Fruit fly (Drosophila melanogaster) whole organism, prepupa: ENCODE data around the gene scu.

ENCODE experiments used
- Blimp-1 ChIP-seq: fragments of 200-800 bp; sonication (Bioruptor generic); optimal IDR thresholded peaks from 3 replicates; lab custom pipeline; 2017; ENCODE audit warnings: missing biosample characterization, missing genetic modification characterization, mild to moderate bottlenecking, moderate library complexity, missing genetic modification reagents
- CG11294 ChIP-seq: fragments of 200-800 bp; sonication (Bioruptor generic); IDR thresholded peaks from 2 replicates; pipeline ENCODE4 v1.3.6; 2022; ENCODE audit warnings: missing biosample characterization, missing genetic modification characterization
- CG11902 ChIP-seq: fragments of 200-800 bp; sonication (Bioruptor generic); optimal IDR thresholded peaks from 3 replicates; lab custom pipeline; 2016; ENCODE audit warnings: missing biosample characterization, missing genetic modification characterization
- CG15336 ChIP-seq: fragments of 200-800 bp; sonication (Bioruptor generic); IDR thresholded peaks from 2 replicates; pipeline ENCODE4 v1.3.6; 2022; ENCODE audit warnings: missing biosample characterization, missing genetic modification characterization
- CG1621 ChIP-seq: fragments of 200-800 bp; sonication (Bioruptor generic); optimal IDR thresholded peaks from 3 replicates; lab custom pipeline; 2018; ENCODE audit warnings: missing biosample characterization, mild to moderate bottlenecking, missing genetic modification characterization
- CG3032 ChIP-seq: fragments of 200-800 bp; optimal IDR thresholded peaks from 2 replicates; lab custom pipeline; 2019; ENCODE audit warnings: missing biosample characterization, mild to moderate bottlenecking, missing genetic modification characterization, moderate library complexity
- CG31627 ChIP-seq: fragments of 200-800 bp; sonication (Bioruptor generic); optimal IDR thresholded peaks from 3 replicates; lab custom pipeline; 2016; ENCODE audit warnings: missing biosample characterization, missing genetic modification characterization
- CG32006 ChIP-seq: fragments of 200-800 bp; sonication (Bioruptor generic); optimal IDR thresholded peaks from 3 replicates; lab custom pipeline; 2017; ENCODE audit warnings: missing biosample characterization, mild to moderate bottlenecking, missing genetic modification characterization
- CG34406 ChIP-seq: fragments of 200-800 bp; sonication (Bioruptor generic); optimal IDR thresholded peaks from 3 replicates; lab custom pipeline; 2016; ENCODE audit warnings: missing biosample characterization, missing genetic modification characterization
- CG3919 ChIP-seq: fragments of 200-800 bp; sonication (Bioruptor generic); optimal IDR thresholded peaks from 3 replicates; lab custom pipeline; 2016; ENCODE audit warnings: missing biosample characterization, missing genetic modification characterization
- CG4318 ChIP-seq: fragments of 200-800 bp; sonication (Bioruptor generic); optimal IDR thresholded peaks from 3 replicates; lab custom pipeline; 2017; ENCODE audit warnings: missing biosample characterization, mild to moderate bottlenecking, missing genetic modification characterization
- CG6163 ChIP-seq: fragments of 200-800 bp; sonication (Bioruptor generic); IDR thresholded peaks from 3 replicates; pipeline ENCODE4 v1.3.6; 2022; ENCODE audit warnings: missing biosample characterization, missing genetic modification characterization
- CG6276 ChIP-seq: fragments of 200-800 bp; sonication (Bioruptor generic); optimal IDR thresholded peaks from 2 replicates; lab custom pipeline; 2017; ENCODE audit warnings: missing biosample characterization, mild to moderate bottlenecking, missing genetic modification characterization
- CG6792 ChIP-seq: fragments of 200-800 bp; sonication (Bioruptor generic); optimal IDR thresholded peaks from 3 replicates; lab custom pipeline; 2016; ENCODE audit warnings: missing biosample characterization, missing genetic modification characterization
- CG6854 ChIP-seq: fragments of 200-800 bp; sonication (Bioruptor generic); optimal IDR thresholded peaks from 2 replicates; lab custom pipeline; 2017; ENCODE audit warnings: missing biosample characterization, mild to moderate bottlenecking, missing genetic modification characterization
- CG8119 ChIP-seq: fragments of 200-800 bp; sonication (Bioruptor generic); IDR thresholded peaks from 3 replicates; pipeline ENCODE4 v1.3.6; 2022; ENCODE audit warnings: missing biosample characterization, missing genetic modification characterization
- CG8319 ChIP-seq: fragments of 200-800 bp; sonication (Bioruptor generic); optimal IDR thresholded peaks from 3 replicates; lab custom pipeline; 2016; ENCODE audit warnings: missing biosample characterization, missing genetic modification characterization
- CG8632 ChIP-seq: fragments of 200-800 bp; sonication (Bioruptor generic); optimal IDR thresholded peaks from 3 replicates; lab custom pipeline; 2016; ENCODE audit warnings: missing biosample characterization, missing genetic modification characterization
- Eip75B ChIP-seq: fragments of 200-800 bp; sonication (Bioruptor generic); optimal IDR thresholded peaks from 3 replicates; lab custom pipeline; 2016; ENCODE audit warnings: missing biosample characterization, missing genetic modification characterization
- Eip78C ChIP-seq: fragments of 200-800 bp; sonication (Bioruptor generic); peaks from one replicate; lab custom pipeline; 2016; ENCODE audit warnings: missing biosample characterization, missing genetic modification characterization
- Eip93F ChIP-seq: fragments of 200-800 bp; sonication (Bioruptor generic); optimal IDR thresholded peaks from 2 replicates; lab custom pipeline; 2016; ENCODE audit warnings: missing biosample characterization, mild to moderate bottlenecking, missing genetic modification characterization
- Ets21C ChIP-seq: fragments of 200-800 bp; sonication (Bioruptor generic); optimal IDR thresholded peaks from 3 replicates; lab custom pipeline; 2016; ENCODE audit warnings: missing biosample characterization, missing genetic modification characterization
- Hr39 ChIP-seq: fragments of 200-800 bp; sonication (Bioruptor generic); optimal IDR thresholded peaks from 2 replicates; lab custom pipeline; 2016; ENCODE audit warnings: missing biosample characterization, missing genetic modification characterization
- Lpt ChIP-seq: fragments of 200-800 bp; sonication (Bioruptor generic); optimal IDR thresholded peaks from 3 replicates; lab custom pipeline; 2016; ENCODE audit warnings: missing biosample characterization, missing genetic modification characterization
- OdsH ChIP-seq: fragments of 200-800 bp; sonication (Bioruptor generic); optimal IDR thresholded peaks from 3 replicates; lab custom pipeline; 2016; ENCODE audit warnings: missing biosample characterization, missing genetic modification characterization
- Sox102F ChIP-seq: fragments of 200-800 bp; sonication (Bioruptor generic); optimal IDR thresholded peaks from 2 replicates; lab custom pipeline; 2016; ENCODE audit warnings: missing biosample characterization, mild to moderate bottlenecking, missing genetic modification characterization
- Sox15 ChIP-seq: fragments of 200-800 bp; sonication (Bioruptor generic); optimal IDR thresholded peaks from 3 replicates; lab custom pipeline; 2016; ENCODE audit warnings: missing biosample characterization, missing genetic modification characterization
- achi ChIP-seq: fragments of 200-800 bp; sonication (Bioruptor generic); optimal IDR thresholded peaks from 3 replicates; lab custom pipeline; 2016; ENCODE audit warnings: missing biosample characterization, missing genetic modification characterization
- dsx ChIP-seq: fragments of 200-800 bp; optimal IDR thresholded peaks from 3 replicates; lab custom pipeline; 2019; ENCODE audit warnings: missing biosample characterization, mild to moderate bottlenecking, missing genetic modification characterization, moderate library complexity; ENCODE audit not compliant: poor library complexity, severe bottlenecking
- eg ChIP-seq: fragments of 200-800 bp; sonication (Bioruptor generic); IDR thresholded peaks from 3 replicates; pipeline ENCODE4 v1.3.6; 2022; ENCODE audit warnings: missing biosample characterization, missing genetic modification characterization
- esn ChIP-seq: fragments of 200-800 bp; sonication (Bioruptor generic); optimal IDR thresholded peaks from 2 replicates; lab custom pipeline; 2016; ENCODE audit warnings: missing biosample characterization, mild to moderate bottlenecking, missing genetic modification characterization, moderate library complexity
- fd85E ChIP-seq: fragments of 200-800 bp; sonication (Bioruptor generic); optimal IDR thresholded peaks from 3 replicates; lab custom pipeline; 2016; ENCODE audit warnings: missing biosample characterization, missing genetic modification characterization
- pdm3 ChIP-seq: fragments of 200-800 bp; sonication (Bioruptor generic); optimal IDR thresholded peaks from 3 replicates; lab custom pipeline; 2016; ENCODE audit warnings: missing biosample characterization, missing genetic modification characterization
- salr ChIP-seq, 2 experiments: fragments of 200-800 bp; sonication (Bioruptor generic); optimal IDR thresholded peaks; 3 replicates each; lab custom pipeline; 2016 to 2018; ENCODE audit warnings: missing biosample characterization in 2 of 2, missing genetic modification characterization in 2 of 2, mild to moderate bottlenecking in 1 of 2
- svp ChIP-seq: fragments of 200-800 bp; sonication (Bioruptor generic); peaks from one replicate; lab custom pipeline; 2016; ENCODE audit warnings: missing biosample characterization, missing genetic modification characterization

scu gene

DNA sequence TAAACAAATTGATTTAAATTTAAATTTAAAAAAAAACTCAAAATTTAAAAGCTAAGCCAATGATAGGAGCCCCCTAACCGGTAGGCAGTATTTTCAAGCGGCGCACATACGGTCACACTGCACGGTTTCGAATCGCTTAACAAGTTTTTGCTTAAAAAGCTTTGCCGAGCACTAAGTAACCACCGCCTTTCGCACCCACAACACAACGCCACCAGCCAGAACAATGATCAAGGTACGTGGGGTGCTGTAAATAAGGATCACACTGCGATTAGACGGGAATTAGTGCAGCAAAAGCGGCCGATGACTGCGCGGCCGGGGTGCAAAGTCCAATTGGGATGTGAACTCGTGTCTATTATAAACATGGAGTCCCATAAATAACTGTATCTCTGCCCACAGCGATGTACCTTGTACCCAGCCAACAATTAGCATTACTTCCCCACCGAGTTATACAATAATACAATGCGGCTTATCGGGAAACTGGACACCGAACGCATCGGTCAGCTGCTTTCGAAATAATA lies at the start of gene scu (continued):
- TF ChIP-seq fd85E (GFP tag; lab: Kevin White, UChicago) (no peak), Lpt (peak; percentile 64), CG8632 (no peak), achi (GFP tag; lab: Kevin White, UChicago) (peak; percentile 5), esn (GFP tag; lab: Kevin White, UChicago) (no peak), dsx (GFP tag; lab: Kevin White, UChicago) (peak; percentile 55), CG6854 (peak; percentile 92), CG31627 (GFP tag; lab: Kevin White, UChicago) (no peak)

DNA sequence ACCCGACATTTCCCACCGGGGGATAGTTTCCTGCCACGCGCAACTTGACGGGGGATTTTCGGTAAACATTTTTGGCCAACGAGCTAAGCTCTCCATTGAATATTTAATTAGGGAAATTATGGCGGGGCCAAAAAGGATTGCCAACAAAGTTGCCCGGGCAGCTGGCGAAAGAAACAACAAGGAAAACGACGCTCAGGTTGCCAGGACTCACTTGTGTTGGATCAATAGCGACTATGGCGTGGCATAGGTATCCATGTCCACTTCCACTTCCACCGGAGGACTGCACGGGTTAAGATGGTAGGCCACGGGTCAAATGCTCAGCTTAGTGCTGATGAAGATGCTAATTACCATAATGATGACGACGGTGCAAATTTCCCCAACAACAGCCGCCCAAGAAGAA lies 47.4 kb upstream of the scu start, which contains the start of gene CG15373:
Gene CG15373 (plus strand): TSS at position 301 of the 400 bp plus-strand sequence.
- TF ChIP-seq Blimp-1 (GFP tag; lab: Kevin White, UChicago) (no peak), pdm3 (GFP tag; lab: Kevin White, UChicago) (no peak), CG1621 (tag; lab: Kevin White, UChicago) (no peak), CG4318 (GFP tag; lab: Kevin White, UChicago) (no peak), svp (no peak), salr (GFP tag; optimal IDR thresholded peaks at IDR 0.05; lab: Kevin White, UChicago) (no peak), Eip75B (GFP tag; lab: Kevin White, UChicago) (no peak)

DNA sequence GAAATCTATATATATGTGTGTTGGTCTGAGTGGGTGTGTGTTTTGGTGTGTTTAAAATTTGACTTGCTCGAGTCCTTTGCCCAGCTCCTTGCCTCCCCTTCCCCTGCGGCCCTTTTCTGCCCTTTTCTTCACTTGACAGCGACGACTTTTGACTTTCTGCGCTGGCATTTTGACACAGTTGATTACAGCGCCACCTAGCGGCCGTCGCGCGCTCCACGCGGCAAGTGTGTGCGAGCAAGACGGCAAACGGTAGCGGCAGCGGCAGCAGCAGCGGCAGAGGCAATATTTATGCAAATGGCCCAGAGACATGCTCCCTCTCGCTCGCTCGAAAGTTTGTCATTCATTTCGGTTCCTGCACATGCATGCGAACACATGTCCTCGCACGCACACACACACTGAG lies 38.9 kb upstream of the scu start:
- TF ChIP-seq CG3032 (no peak), OdsH (GFP tag; lab: Kevin White, UChicago) (no peak), Eip93F (GFP tag; lab: Kevin White, UChicago) (no peak), esn (GFP tag; lab: Kevin White, UChicago) (no peak), CG1621 (tag; lab: Kevin White, UChicago) (no peak), CG6792 (GFP tag; lab: Kevin White, UChicago) (no peak), Sox15 (GFP tag; lab: Kevin White, UChicago) (no peak), CG31627 (GFP tag; lab: Kevin White, UChicago) (no peak), CG3919 (GFP tag; lab: Kevin White, UChicago) (no peak), Eip78C (GFP tag; lab: Kevin White, UChicago) (no peak), CG34406 (no peak), Hr39 (GFP tag; lab: Kevin White, UChicago) (no peak), CG8319 (GFP tag; lab: Kevin White, UChicago) (no peak), fd85E (GFP tag; lab: Kevin White, UChicago) (no peak), CG11902 (GFP tag; lab: Kevin White, UChicago) (no peak)

DNA sequence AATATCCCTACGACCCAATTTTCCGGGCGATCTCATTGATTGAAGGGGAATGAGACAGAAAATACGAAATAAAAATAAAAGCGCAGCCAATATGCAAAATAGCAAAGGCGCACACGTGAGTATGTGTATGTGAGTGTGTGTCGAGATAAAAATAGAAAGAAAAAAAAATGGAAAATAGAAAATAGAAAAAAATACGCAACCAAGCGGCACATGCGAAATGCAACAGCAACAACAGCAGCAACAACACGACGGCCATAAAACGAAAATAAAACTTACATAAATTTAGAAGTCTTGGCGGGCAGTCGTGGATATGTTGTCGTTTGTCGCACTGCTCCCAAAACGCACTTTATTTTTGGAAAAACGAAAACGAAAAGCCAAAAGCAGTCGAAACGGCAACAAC lies 33.9 kb upstream of the scu start:
- TF ChIP-seq Ets21C (GFP tag; lab: Kevin White, UChicago) = no peak
- peak; percentile 51; the same call in 2 of the 3 replicates for TF ChIP-seq CG8119 (GFP tag; lab: Robert Waterston, UW)
- no peak for TF ChIP-seq Sox102F (GFP tag; lab: Kevin White, UChicago)
- peak; percentile 7 for TF ChIP-seq Lpt
- TF ChIP-seq eg (GFP tag; lab: Robert Waterston, UW) = peak; percentile 58; the same call in 2 of the 3 replicates
- TF ChIP-seq Hr39 (GFP tag; lab: Kevin White, UChicago) = no peak
- 0 out of 3 replicates have a peak, but pooled peaks have one; percentile 26 for TF ChIP-seq CG6163 (GFP tag; lab: Robert Waterston, UW)
- TF ChIP-seq CG15336 (GFP tag; lab: Robert Waterston, UW) = peak; percentile 50
- no peak for TF ChIP-seq CG1621 (tag; lab: Kevin White, UChicago)
- no peak for TF ChIP-seq CG32006 (GFP tag; lab: Kevin White, UChicago)
- peak; percentile 75 for TF ChIP-seq CG6276

- TF ChIP-seq CG11294 (GFP tag; lab: Robert Waterston, UW) (no peak), Eip78C (GFP tag; lab: Kevin White, UChicago) (peak; percentile 28)
Observed at dm6 chrX:18058108-18058507, 33.0 kb upstream of the scu start.
